Fruit fly (Drosophila melanogaster) whole organism, prepupa: ENCODE measurements around the gene Ets97D.

Source experiments
- Blimp-1 ChIP-seq: fragments of 200-800 bp; sonication (Bioruptor generic); optimal IDR thresholded peaks from 3 replicates; lab custom pipeline; 2017; ENCODE audit warnings: missing biosample characterization, missing genetic modification characterization, mild to moderate bottlenecking, moderate library complexity, missing genetic modification reagents
- CG10669 ChIP-seq: fragments of 200-800 bp; sonication (Bioruptor generic); optimal IDR thresholded peaks from 3 replicates; lab custom pipeline; 2018; ENCODE audit warnings: missing biosample characterization, mild to moderate bottlenecking, missing genetic modification characterization, moderate library complexity
- CG11294 ChIP-seq: fragments of 200-800 bp; sonication (Bioruptor generic); IDR thresholded peaks from 2 replicates; pipeline ENCODE4 v1.3.6; 2022; ENCODE audit warnings: missing biosample characterization, missing genetic modification characterization
- CG11762 ChIP-seq: fragments of 200-800 bp; sonication (Bioruptor generic); optimal IDR thresholded peaks from 3 replicates; lab custom pipeline; 2016; ENCODE audit warnings: missing biosample characterization, missing genetic modification characterization; ENCODE audit not compliant: insufficient read depth
- CG15336 ChIP-seq: fragments of 200-800 bp; sonication (Bioruptor generic); IDR thresholded peaks from 2 replicates; pipeline ENCODE4 v1.3.6; 2022; ENCODE audit warnings: missing biosample characterization, missing genetic modification characterization
- CG16779 ChIP-seq: fragments of 200-800 bp; sonication (Bioruptor generic); optimal IDR thresholded peaks from 3 replicates; lab custom pipeline; 2017; ENCODE audit warnings: missing biosample characterization, mild to moderate bottlenecking, missing genetic modification characterization
- CG31627 ChIP-seq: fragments of 200-800 bp; sonication (Bioruptor generic); optimal IDR thresholded peaks from 3 replicates; lab custom pipeline; 2016; ENCODE audit warnings: missing biosample characterization, missing genetic modification characterization
- CG32006 ChIP-seq: fragments of 200-800 bp; sonication (Bioruptor generic); optimal IDR thresholded peaks from 3 replicates; lab custom pipeline; 2017; ENCODE audit warnings: missing biosample characterization, mild to moderate bottlenecking, missing genetic modification characterization
- CG34406 ChIP-seq: fragments of 200-800 bp; sonication (Bioruptor generic); optimal IDR thresholded peaks from 3 replicates; lab custom pipeline; 2016; ENCODE audit warnings: missing biosample characterization, missing genetic modification characterization
- CG3919 ChIP-seq: fragments of 200-800 bp; sonication (Bioruptor generic); optimal IDR thresholded peaks from 3 replicates; lab custom pipeline; 2016; ENCODE audit warnings: missing biosample characterization, missing genetic modification characterization
- CG4318 ChIP-seq: fragments of 200-800 bp; sonication (Bioruptor generic); optimal IDR thresholded peaks from 3 replicates; lab custom pipeline; 2017; ENCODE audit warnings: missing biosample characterization, mild to moderate bottlenecking, missing genetic modification characterization
- CG6163 ChIP-seq: fragments of 200-800 bp; sonication (Bioruptor generic); IDR thresholded peaks from 3 replicates; pipeline ENCODE4 v1.3.6; 2022; ENCODE audit warnings: missing biosample characterization, missing genetic modification characterization
- CG6792 ChIP-seq: fragments of 200-800 bp; sonication (Bioruptor generic); optimal IDR thresholded peaks from 3 replicates; lab custom pipeline; 2016; ENCODE audit warnings: missing biosample characterization, missing genetic modification characterization
- CG6808 ChIP-seq: fragments of 200-800 bp; sonication (Bioruptor generic); optimal IDR thresholded peaks from 3 replicates; lab custom pipeline; 2017; ENCODE audit warnings: missing biosample characterization, missing genetic modification characterization, mild to moderate bottlenecking, moderate library complexity, missing genetic modification reagents
- CG6854 ChIP-seq: fragments of 200-800 bp; sonication (Bioruptor generic); optimal IDR thresholded peaks from 2 replicates; lab custom pipeline; 2017; ENCODE audit warnings: missing biosample characterization, mild to moderate bottlenecking, missing genetic modification characterization
- CG8119 ChIP-seq: fragments of 200-800 bp; sonication (Bioruptor generic); IDR thresholded peaks from 3 replicates; pipeline ENCODE4 v1.3.6; 2022; ENCODE audit warnings: missing biosample characterization, missing genetic modification characterization
- CG8319 ChIP-seq: fragments of 200-800 bp; sonication (Bioruptor generic); optimal IDR thresholded peaks from 3 replicates; lab custom pipeline; 2016; ENCODE audit warnings: missing biosample characterization, missing genetic modification characterization
- CG8632 ChIP-seq: fragments of 200-800 bp; sonication (Bioruptor generic); optimal IDR thresholded peaks from 3 replicates; lab custom pipeline; 2016; ENCODE audit warnings: missing biosample characterization, missing genetic modification characterization
- Eip75B ChIP-seq: fragments of 200-800 bp; sonication (Bioruptor generic); optimal IDR thresholded peaks from 3 replicates; lab custom pipeline; 2016; ENCODE audit warnings: missing biosample characterization, missing genetic modification characterization
- Eip78C ChIP-seq: fragments of 200-800 bp; sonication (Bioruptor generic); peaks from one replicate; lab custom pipeline; 2016; ENCODE audit warnings: missing biosample characterization, missing genetic modification characterization
- Eip93F ChIP-seq: fragments of 200-800 bp; sonication (Bioruptor generic); optimal IDR thresholded peaks from 2 replicates; lab custom pipeline; 2016; ENCODE audit warnings: missing biosample characterization, mild to moderate bottlenecking, missing genetic modification characterization
- Ets21C ChIP-seq: fragments of 200-800 bp; sonication (Bioruptor generic); optimal IDR thresholded peaks from 3 replicates; lab custom pipeline; 2016; ENCODE audit warnings: missing biosample characterization, missing genetic modification characterization
- Ets96B ChIP-seq: fragments of 200-800 bp; optimal IDR thresholded peaks from 2 replicates; lab custom pipeline; 2019; ENCODE audit warnings: missing biosample characterization, mild to moderate bottlenecking, missing genetic modification characterization, moderate library complexity
- Hr38 ChIP-seq: sonication (Bioruptor generic); optimal IDR thresholded peaks from 2 replicates; lab custom pipeline; 2016; ENCODE audit warnings: missing biosample characterization, missing genetic modification characterization
- Hr39 ChIP-seq: fragments of 200-800 bp; sonication (Bioruptor generic); optimal IDR thresholded peaks from 2 replicates; lab custom pipeline; 2016; ENCODE audit warnings: missing biosample characterization, missing genetic modification characterization
- Lpt ChIP-seq: fragments of 200-800 bp; sonication (Bioruptor generic); optimal IDR thresholded peaks from 3 replicates; lab custom pipeline; 2016; ENCODE audit warnings: missing biosample characterization, missing genetic modification characterization
- Met ChIP-seq: fragments of 200-800 bp; sonication (Bioruptor generic); optimal IDR thresholded peaks from 3 replicates; lab custom pipeline; 2016; ENCODE audit warnings: missing biosample characterization, missing genetic modification characterization
- Smox ChIP-seq: fragments of 200-800 bp; sonication (Bioruptor generic); optimal IDR thresholded peaks from 3 replicates; lab custom pipeline; 2016; ENCODE audit warnings: missing biosample characterization, missing genetic modification characterization
- Sox14 ChIP-seq: fragments of 200-800 bp; sonication (Bioruptor generic); optimal IDR thresholded peaks from 3 replicates; lab custom pipeline; 2016; ENCODE audit warnings: missing biosample characterization, missing genetic modification characterization
- Sox15 ChIP-seq: fragments of 200-800 bp; sonication (Bioruptor generic); optimal IDR thresholded peaks from 3 replicates; lab custom pipeline; 2016; ENCODE audit warnings: missing biosample characterization, missing genetic modification characterization
- acj6 ChIP-seq: fragments of 200-800 bp; sonication (Bioruptor generic); optimal IDR thresholded peaks from 3 replicates; lab custom pipeline; 2016; ENCODE audit warnings: missing biosample characterization, missing genetic modification characterization
- dac ChIP-seq: fragments of 200-800 bp; sonication (Bioruptor generic); optimal IDR thresholded peaks from 2 replicates; lab custom pipeline; 2017; ENCODE audit warnings: missing biosample characterization, mild to moderate bottlenecking, missing genetic modification characterization
- dsx ChIP-seq: fragments of 200-800 bp; optimal IDR thresholded peaks from 3 replicates; lab custom pipeline; 2019; ENCODE audit warnings: missing biosample characterization, mild to moderate bottlenecking, missing genetic modification characterization, moderate library complexity; ENCODE audit not compliant: poor library complexity, severe bottlenecking
- eg ChIP-seq: fragments of 200-800 bp; sonication (Bioruptor generic); IDR thresholded peaks from 3 replicates; pipeline ENCODE4 v1.3.6; 2022; ENCODE audit warnings: missing biosample characterization, missing genetic modification characterization
- esn ChIP-seq: fragments of 200-800 bp; sonication (Bioruptor generic); optimal IDR thresholded peaks from 2 replicates; lab custom pipeline; 2016; ENCODE audit warnings: missing biosample characterization, mild to moderate bottlenecking, missing genetic modification characterization, moderate library complexity
- fd59A ChIP-seq: fragments of 200-800 bp; sonication (Bioruptor generic); optimal IDR thresholded peaks from 2 replicates; lab custom pipeline; 2017; ENCODE audit warnings: missing biosample characterization, mild to moderate bottlenecking, missing genetic modification characterization, missing genetic modification reagents
- fkh ChIP-seq: fragments of 200-800 bp; sonication (Bioruptor generic); optimal IDR thresholded peaks from 3 replicates; lab custom pipeline; 2017; ENCODE audit warnings: missing biosample characterization, mild to moderate bottlenecking, missing genetic modification characterization, moderate library complexity
- lz ChIP-seq: fragments of 200-800 bp; sonication (Bioruptor generic); optimal IDR thresholded peaks from 3 replicates; lab custom pipeline; 2016; ENCODE audit warnings: missing biosample characterization, missing genetic modification characterization
- net ChIP-seq: fragments of 200-800 bp; sonication (Bioruptor generic); optimal IDR thresholded peaks from 3 replicates; lab custom pipeline; 2016; ENCODE audit warnings: missing biosample characterization, missing genetic modification characterization
- pdm3 ChIP-seq: fragments of 200-800 bp; sonication (Bioruptor generic); optimal IDR thresholded peaks from 3 replicates; lab custom pipeline; 2016; ENCODE audit warnings: missing biosample characterization, missing genetic modification characterization
- ss ChIP-seq, 2 experiments: fragments of 200-800 bp; sonication (Bioruptor generic); optimal IDR thresholded peaks; 2 replicates in 1 of 2; 3 replicates in 1 of 2; lab custom pipeline; 2017 to 2018; ENCODE audit warnings: mild to moderate bottlenecking in 2 of 2, missing biosample characterization in 2 of 2, missing genetic modification characterization in 2 of 2, moderate library complexity in 1 of 2
- svp ChIP-seq: fragments of 200-800 bp; sonication (Bioruptor generic); peaks from one replicate; lab custom pipeline; 2016; ENCODE audit warnings: missing biosample characterization, missing genetic modification characterization
- topi ChIP-seq: fragments of 200-800 bp; sonication (Bioruptor generic); optimal IDR thresholded peaks from 3 replicates; lab custom pipeline; 2016; ENCODE audit warnings: missing biosample characterization, missing genetic modification characterization

Ets97D gene

dm6 chr3R:26869431-26869830, 43.3 kb downstream of the Ets97D start:
- no peak for TF ChIP-seq CG8319 (GFP tag; lab: Kevin White, UChicago)
- no peak for TF ChIP-seq CG8632 (GFP tag; lab: Kevin White, UChicago)
- TF ChIP-seq CG11294 (GFP tag; lab: Robert Waterston, UW), result no peak
- no peak for TF ChIP-seq lz
- TF ChIP-seq ss (GFP tag; optimal IDR thresholded peaks at IDR 0.05; lab: Kevin White, UChicago), result no peak
- no peak for TF ChIP-seq pdm3 (GFP tag; lab: Kevin White, UChicago)
- TF ChIP-seq, all 60 proteins: peak for 0

DNA sequence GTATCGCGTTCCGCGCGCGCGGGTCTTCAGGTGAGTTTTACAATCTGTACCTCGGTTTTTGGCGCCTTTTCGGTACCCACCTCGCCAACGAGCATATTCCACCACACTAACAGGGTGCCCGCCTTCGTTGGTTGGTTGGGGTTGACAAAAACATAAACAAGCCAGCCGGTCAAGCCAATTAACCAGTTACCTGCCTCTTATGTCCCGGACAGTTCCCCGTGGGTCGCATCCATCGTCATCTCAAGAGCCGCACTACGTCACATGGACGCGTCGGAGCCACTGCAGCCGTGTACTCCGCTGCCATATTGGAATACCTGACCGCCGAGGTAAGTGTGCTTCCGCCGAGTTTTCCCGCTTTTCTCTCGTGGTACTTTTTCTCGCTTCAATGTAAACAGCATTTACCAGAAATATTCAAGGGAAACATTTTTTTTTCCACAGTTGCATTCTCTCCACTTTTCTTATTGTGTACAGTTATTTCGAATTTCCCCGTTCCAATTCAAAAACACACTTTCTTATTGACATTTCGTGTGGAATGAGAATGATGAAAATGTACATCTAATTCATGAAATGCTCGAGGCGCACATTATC, 45.1 kb downstream of the Ets97D start:
- TF ChIP-seq Eip78C (GFP tag; lab: Kevin White, UChicago) (peak; percentile 37), CG8119 (peak; percentile 31; the same call in 1 of the 3 replicates), eg (0 out of 3 replicates have a peak, but pooled peaks have one; percentile 16), dsx (GFP tag; lab: Kevin White, UChicago) (no peak), lz (no peak), CG32006 (GFP tag; lab: Kevin White, UChicago) (no peak), CG8319 (GFP tag; lab: Kevin White, UChicago) (no peak), CG15336 (GFP tag; lab: Robert Waterston, UW) (peak; percentile 49; the same call in 1 of the 2 replicates)

- TF ChIP-seq CG6792 (GFP tag; lab: Kevin White, UChicago), result peak; percentile 76
- no peak for TF ChIP-seq fd59A
- peak; percentile 33 for TF ChIP-seq Lpt
- peak; percentile 81 for TF ChIP-seq CG6163 (GFP tag; lab: Robert Waterston, UW)
- peak; percentile 80 for TF ChIP-seq acj6
- TF ChIP-seq CG31627, result peak; percentile 90
- no peak for TF ChIP-seq CG16779 (tag; lab: Kevin White, UChicago)
- peak; percentile 61 for TF ChIP-seq Hr38 (GFP tag; lab: Kevin White, UChicago)
- TF ChIP-seq Eip78C (GFP tag; lab: Kevin White, UChicago), result peak; percentile 90
- peak; percentile 85 for TF ChIP-seq lz
- peak; percentile 85 for TF ChIP-seq CG3919 (GFP tag; lab: Kevin White, UChicago)
- TF ChIP-seq Ets21C (GFP tag; lab: Kevin White, UChicago), result peak; percentile 81
- TF ChIP-seq Ets96B (tag; lab: Kevin White, UChicago), result peak; percentile 53
- TF ChIP-seq CG11762 (GFP tag; lab: Kevin White, UChicago), result peak; percentile 58
- peak; percentile 87 for TF ChIP-seq pdm3 (GFP tag; lab: Kevin White, UChicago)
- peak; percentile 80 for TF ChIP-seq eg
- TF ChIP-seq CG6854 (GFP tag; lab: Kevin White, UChicago), result no peak
- peak; percentile 51 for TF ChIP-seq Eip93F
- no peak for TF ChIP-seq CG4318 (GFP tag; lab: Kevin White, UChicago)
- TF ChIP-seq topi (GFP tag; lab: Kevin White, UChicago), result peak; percentile 70
- TF ChIP-seq CG10669 (GFP tag; lab: Kevin White, UChicago), result peak; percentile 53
- peak; percentile 88 for TF ChIP-seq svp (GFP tag; lab: Kevin White, UChicago)
- TF ChIP-seq Hr39 (GFP tag; lab: Kevin White, UChicago), result peak; percentile 90
- no peak for TF ChIP-seq ss (GFP tag; optimal IDR thresholded peaks at IDR 0.05; lab: Kevin White, UChicago)
- TF ChIP-seq fkh, result peak; percentile 6
- peak; percentile 69 for TF ChIP-seq dac
- TF ChIP-seq Blimp-1 (GFP tag; lab: Kevin White, UChicago), result no peak
- TF ChIP-seq net (GFP tag; lab: Kevin White, UChicago), result peak; percentile 83
- TF ChIP-seq Eip75B (GFP tag; lab: Kevin White, UChicago), result peak; percentile 83
- peak; percentile 66 for TF ChIP-seq CG8632 (GFP tag; lab: Kevin White, UChicago)
- peak; percentile 83 for TF ChIP-seq esn (GFP tag; lab: Kevin White, UChicago)
- TF ChIP-seq CG6808 (GFP tag; lab: Kevin White, UChicago), result peak; percentile 6
- TF ChIP-seq CG34406 (GFP tag; lab: Kevin White, UChicago), result peak; percentile 67
- peak; percentile 72 for TF ChIP-seq CG8319 (GFP tag; lab: Kevin White, UChicago)
- peak; percentile 75 for TF ChIP-seq Sox15
- peak; percentile 79 for TF ChIP-seq Smox (GFP tag; lab: Kevin White, UChicago)
- TF ChIP-seq Met, result peak; percentile 76
- peak; percentile 86 for TF ChIP-seq Sox14 (GFP tag; lab: Kevin White, UChicago)
- peak; percentile 52; the same call in 1 of the 3 replicates for TF ChIP-seq CG8119
- peak; percentile 74 for TF ChIP-seq CG15336 (GFP tag; lab: Robert Waterston, UW)
These were observed 45.9 kb downstream of the Ets97D start, which contains the start of the genes ball and His2Av for dm6 chr3R:26866577-26867456. TSS of gene ball (minus strand) at chr3R:26866807. TSS of gene His2Av (plus strand) at chr3R:26866929.
